Worm (Caenorhabditis elegans): ENCODE results near the gene lon-1.
A peak's percentile ranks its signal among the peaks of the same experiment; 100 is the strongest.

Gene lon-1

DNA sequence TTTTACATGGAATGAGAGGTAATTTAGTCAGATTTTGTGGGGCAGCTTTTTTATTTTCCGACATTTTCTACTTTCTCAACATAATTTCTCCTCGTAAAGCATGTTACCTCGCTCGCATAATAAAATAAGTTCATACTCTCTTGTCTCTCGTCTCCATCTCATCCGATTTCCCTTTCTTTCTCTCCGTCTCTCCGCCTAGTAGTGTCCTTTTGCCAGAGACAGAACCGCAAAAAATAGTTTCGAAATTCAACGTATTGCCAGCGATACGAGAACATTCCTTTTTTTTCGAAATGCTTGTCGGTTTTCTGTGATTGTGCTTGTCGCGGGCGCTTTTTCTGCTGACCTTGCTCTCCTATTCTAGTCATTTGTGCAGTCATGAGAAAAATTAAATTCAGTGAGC is 29.9 kb downstream of the lon-1 start:
- no peak for TF ChIP-seq lin-13 (GFP tag; optimal IDR thresholded peaks at IDR 0.05)
- no peak for TF ChIP-seq mdl-1 (tag; optimal IDR thresholded peaks at IDR 0.05)
- peak; percentile 80 for TF ChIP-seq sma-9 (GFP tag; optimal IDR thresholded peaks at IDR 0.05)
- no peak for TF ChIP-seq sma-9 (tag; optimal IDR thresholded peaks at IDR 0.05)
- TF ChIP-seq ztf-4 (tag; optimal IDR thresholded peaks at IDR 0.05), result peak; percentile 87
- peak; percentile 30 for TF ChIP-seq F13H6.1 (tag; optimal IDR thresholded peaks at IDR 0.05)
- no peak for TF ChIP-seq mbf-1 (tag; optimal IDR thresholded peaks at IDR 0.05)
- TF ChIP-seq mab-5 (tag; optimal IDR thresholded peaks at IDR 0.05), result no peak
- TF ChIP-seq ceh-16 (tag; optimal IDR thresholded peaks at IDR 0.05), result peak; percentile 14
- no peak for TF ChIP-seq elt-3 (tag; optimal IDR thresholded peaks at IDR 0.05)
- no peak for TF ChIP-seq unc-39 (tag; optimal IDR thresholded peaks at IDR 0.05)
- TF ChIP-seq Y55F3AM.14 (GFP tag; optimal IDR thresholded peaks at IDR 0.05), result peak; percentile 1
- TF ChIP-seq unc-62 (GFP tag; optimal IDR thresholded peaks at IDR 0.05), result no peak
- TF ChIP-seq sma-3 (GFP tag; optimal IDR thresholded peaks at IDR 0.05), result peak; percentile 6
- no peak for TF ChIP-seq nhr-12 (tag; optimal IDR thresholded peaks at IDR 0.05)
- peak; percentile 3 for TF ChIP-seq egl-27 (tag; optimal IDR thresholded peaks at IDR 0.05)
- peak; percentile 2 for TF ChIP-seq nhr-6 (tag; optimal IDR thresholded peaks at IDR 0.05)
- no peak for TF ChIP-seq ztf-1 (GFP tag; conservative IDR thresholded peaks at IDR 0.05)
- peak; percentile 50 for TF ChIP-seq blmp-1 (tag; optimal IDR thresholded peaks at IDR 0.05; ENCODE audit: insufficient read depth)
- no peak for TF ChIP-seq alr-1 (tag; optimal IDR thresholded peaks at IDR 0.05)
- peak; percentile 55 for TF ChIP-seq nhr-21 (tag; optimal IDR thresholded peaks at IDR 0.05)
- TF ChIP-seq aly-2 (tag; optimal IDR thresholded peaks at IDR 0.05), result no peak
- TF ChIP-seq nhr-10 (tag; optimal IDR thresholded peaks at IDR 0.05), result no peak
- TF ChIP-seq sem-4 (tag; optimal IDR thresholded peaks at IDR 0.05), result no peak
- no peak for TF ChIP-seq ztf-11 (tag; optimal IDR thresholded peaks at IDR 0.05)
- TF ChIP-seq dmd-4 (tag; optimal IDR thresholded peaks at IDR 0.05), result no peak
- TF ChIP-seq ama-1 (optimal IDR thresholded peaks at IDR 0.05), result peak; percentile 95
- TF ChIP-seq nhr-129 (tag; optimal IDR thresholded peaks at IDR 0.05), result peak; percentile 81
- no peak for TF ChIP-seq lin-39 (tag; optimal IDR thresholded peaks at IDR 0.05)
- peak; percentile 19 to 53 for TF ChIP-seq lsy-2 (tag; optimal IDR thresholded peaks at IDR 0.05)
- no peak for TF ChIP-seq nhr-23 (tag; optimal IDR thresholded peaks at IDR 0.05)
- no peak for TF ChIP-seq zag-1 (tag; optimal IDR thresholded peaks at IDR 0.05)
- peak; percentile 96 for TF ChIP-seq C34F6.9 (tag; optimal IDR thresholded peaks at IDR 0.05)
- peak; percentile 79 for TF ChIP-seq crh-2 (tag; optimal IDR thresholded peaks at IDR 0.05)
- TF ChIP-seq ceh-82 (tag; optimal IDR thresholded peaks at IDR 0.05), result no peak
- TF ChIP-seq skn-1 (tag; optimal IDR thresholded peaks at IDR 0.05), result no peak
- no peak for TF ChIP-seq elt-1 (tag; optimal IDR thresholded peaks at IDR 0.05)
- TF ChIP-seq snpc-4 (tag; optimal IDR thresholded peaks at IDR 0.05), result peak; percentile 16
- TF ChIP-seq peb-1 (tag; optimal IDR thresholded peaks at IDR 0.05), result no peak
- no peak for TF ChIP-seq nhr-11 (tag; optimal IDR thresholded peaks at IDR 0.05)
- TF ChIP-seq nhr-77 (tag; optimal IDR thresholded peaks at IDR 0.05), result no peak
- no peak for TF ChIP-seq lin-11 (tag; optimal IDR thresholded peaks at IDR 0.05)
- TF ChIP-seq R02D3.7 (tag; optimal IDR thresholded peaks at IDR 0.05), result no peak
- TF ChIP-seq ZK546.5 (tag; optimal IDR thresholded peaks at IDR 0.05), result no peak
- peak; percentile 74 for TF ChIP-seq unc-55 (GFP tag; optimal IDR thresholded peaks at IDR 0.05)
- peak; percentile 51 for TF ChIP-seq gmeb-1 (tag; optimal IDR thresholded peaks at IDR 0.05)
- peak; percentile 18 for TF ChIP-seq nhr-25 (tag; optimal IDR thresholded peaks at IDR 0.05)
- TF ChIP-seq fos-1 (tag; optimal IDR thresholded peaks at IDR 0.05), result peak; percentile 50
- no peak for TF ChIP-seq nhr-237 (tag; optimal IDR thresholded peaks at IDR 0.05)
